Fruit fly (Drosophila melanogaster) whole organism, embryonic: Measurements from ENCODE around the gene TFAM.
A peak's percentile ranks its signal among the peaks of the same experiment; 100 is the strongest.

ENCODE experiments used
- Adf1 ChIP-seq: fragments of 200-800 bp; sonication (Bioruptor generic); IDR thresholded peaks from 2 replicates; pipeline ENCODE4 v1.3.6; 2022; ENCODE audit warnings: missing biosample characterization, missing genetic modification characterization
- CG13287 ChIP-seq: fragments of 200-800 bp; sonication (Bioruptor generic); IDR thresholded peaks from 2 replicates; pipeline ENCODE4 v1.3.6; 2022; ENCODE audit warnings: missing biosample characterization, missing genetic modification characterization; ENCODE audit not compliant: partially characterized antibody
- CG1529 ChIP-seq: fragments of 200-800 bp; sonication (Bioruptor generic); optimal IDR thresholded peaks from 3 replicates; lab custom pipeline; 2018; ENCODE audit warnings: missing biosample characterization, missing genetic modification characterization
- CG15479 ChIP-seq: fragments of 200-800 bp; sonication (Bioruptor generic); optimal IDR thresholded peaks from 3 replicates; lab custom pipeline; 2019; ENCODE audit warnings: missing biosample characterization, mild to moderate bottlenecking, missing genetic modification characterization, moderate library complexity
- CG17385 ChIP-seq: fragments of 200-800 bp; sonication (Bioruptor generic); optimal IDR thresholded peaks from 3 replicates; lab custom pipeline; 2018; ENCODE audit warnings: missing biosample characterization, mild to moderate bottlenecking, missing genetic modification characterization
- CG17568 ChIP-seq: fragments of 200-800 bp; sonication (Bioruptor generic); optimal IDR thresholded peaks from 2 replicates; lab custom pipeline; 2018; ENCODE audit warnings: missing biosample characterization, mild to moderate bottlenecking, missing genetic modification characterization, moderate library complexity
- CG17912 ChIP-seq: fragments of 200-800 bp; sonication (Bioruptor generic); optimal IDR thresholded peaks from 2 replicates; lab custom pipeline; 2018; ENCODE audit warnings: missing biosample characterization, mild to moderate bottlenecking, missing genetic modification characterization
- CG18011 ChIP-seq: fragments of 200-800 bp; sonication (Bioruptor generic); optimal IDR thresholded peaks from 2 replicates; lab custom pipeline; 2017; ENCODE audit warnings: missing biosample characterization, missing genetic modification characterization, mild to moderate bottlenecking, moderate library complexity, missing genotype
- CG18262 ChIP-seq: fragments of 200-800 bp; optimal IDR thresholded peaks from 3 replicates; lab custom pipeline; 2019; ENCODE audit warnings: missing biosample characterization, mild to moderate bottlenecking, missing genetic modification characterization, moderate library complexity
- CG2678 ChIP-seq: fragments of 200-800 bp; sonication (Bioruptor generic); optimal IDR thresholded peaks from 3 replicates; lab custom pipeline; 2019; ENCODE audit warnings: missing biosample characterization, mild to moderate bottlenecking, missing genetic modification characterization, moderate library complexity
- CG3065 ChIP-seq: fragments of 200-800 bp; sonication (Bioruptor generic); optimal IDR thresholded peaks from 2 replicates; lab custom pipeline; 2016; ENCODE audit warnings: missing biosample characterization, missing genetic modification characterization
- CG4424 ChIP-seq: fragments of 200-800 bp; sonication (Bioruptor generic); optimal IDR thresholded peaks from 3 replicates; lab custom pipeline; 2016; ENCODE audit warnings: missing biosample characterization, missing genetic modification characterization
- CG6765 ChIP-seq: fragments of 200-800 bp; sonication (Bioruptor generic); optimal IDR thresholded peaks from 3 replicates; lab custom pipeline; 2017; ENCODE audit warnings: missing biosample characterization, mild to moderate bottlenecking, missing genetic modification characterization
- CG8290 ChIP-seq, 3 experiments: fragments of 200-800 bp; sonication (Bioruptor generic); optimal IDR thresholded peaks; 2 replicates each; lab custom pipeline; 2016 to 2019; ENCODE audit warnings: missing biosample characterization in 3 of 3, missing genetic modification characterization in 3 of 3, mild to moderate bottlenecking in 2 of 3, moderate library complexity in 1 of 3
- CG9876 ChIP-seq: fragments of 200-800 bp; sonication (Bioruptor generic); optimal IDR thresholded peaks from 2 replicates; lab custom pipeline; 2016; ENCODE audit warnings: missing biosample characterization, missing genetic modification characterization
- CkIIα-i1 ChIP-seq: fragments of 200-800 bp; sonication (Bioruptor generic); IDR thresholded peaks from 2 replicates; pipeline ENCODE4 v1.3.6; 2022; ENCODE audit warnings: missing biosample characterization, missing genetic modification characterization
- D ChIP-seq, 2 experiments: fragments of 200-800 bp in 1 of 2; fragments of >200 bp in 1 of 2; sonication (Bioruptor generic) in 1 of 2; optimal IDR thresholded peaks; 2 replicates in 1 of 2; 3 replicates in 1 of 2; lab custom pipeline; 2017; ENCODE audit warnings: mild to moderate bottlenecking in 1 of 2, missing biosample characterization in 1 of 2, missing genetic modification characterization in 1 of 2, missing genetic modification reagents in 1 of 2
- Deaf1 ChIP-seq: fragments of 200-800 bp; optimal IDR thresholded peaks from 3 replicates; lab custom pipeline; 2019; ENCODE audit warnings: missing biosample characterization, mild to moderate bottlenecking, missing genetic modification characterization, moderate library complexity
- Dfd ChIP-seq, 2 experiments: fragments of >200 bp; optimal IDR thresholded peaks; 2 replicates each; lab custom pipeline; 2017; ENCODE audit warnings: missing biosample characterization in 2 of 2, missing genetic modification characterization in 2 of 2
- E2f2 ChIP-seq: fragments of 200-800 bp; sonication (Bioruptor generic); IDR thresholded peaks from 2 replicates; pipeline ENCODE4 v1.3.6; 2022; ENCODE audit warnings: missing biosample characterization, missing genetic modification characterization
- H15 ChIP-seq: fragments of 200-800 bp; sonication (Bioruptor generic); IDR thresholded peaks from 3 replicates; pipeline ENCODE4 v1.3.6; 2022; ENCODE audit warnings: missing biosample characterization, missing genetic modification characterization
- Hr51 ChIP-seq, 2 experiments: fragments of 200-800 bp; sonication (Bioruptor generic); optimal IDR thresholded peaks; 2 replicates in 1 of 2; 3 replicates in 1 of 2; lab custom pipeline; 2016 to 2018; ENCODE audit warnings: missing biosample characterization in 2 of 2, missing genetic modification characterization in 2 of 2, mild to moderate bottlenecking in 1 of 2, moderate library complexity in 1 of 2
- Mad ChIP-seq: fragments of 200-800 bp; sonication (Bioruptor generic); optimal IDR thresholded peaks from 2 replicates; lab custom pipeline; 2016; ENCODE audit warnings: missing biosample characterization, missing genetic modification characterization
- PHDP ChIP-seq: fragments of 200-800 bp; sonication (Bioruptor generic); optimal IDR thresholded peaks from 3 replicates; lab custom pipeline; 2018; ENCODE audit warnings: missing biosample characterization, mild to moderate bottlenecking, missing genetic modification characterization, moderate library complexity
- Sox102F ChIP-seq: fragments of 200-800 bp; sonication (Bioruptor generic); optimal IDR thresholded peaks from 2 replicates; lab custom pipeline; 2018; ENCODE audit warnings: missing biosample characterization, mild to moderate bottlenecking, missing genetic modification characterization, moderate library complexity
- al ChIP-seq: fragments of 200-800 bp; sonication (Bioruptor generic); IDR thresholded peaks from 2 replicates; pipeline ENCODE4 v1.3.6; 2022; ENCODE audit warnings: missing biosample characterization, missing genetic modification characterization
- ap ChIP-seq: fragments of 200-800 bp; sonication (Bioruptor generic); IDR thresholded peaks from 2 replicates; pipeline ENCODE4 v1.3.6; 2022; ENCODE audit warnings: missing biosample characterization, missing genetic modification characterization
- bowl ChIP-seq: fragments of 200-800 bp; sonication (Bioruptor generic); IDR thresholded peaks from 2 replicates; pipeline ENCODE4 v1.3.6; 2022; ENCODE audit warnings: missing biosample characterization, missing genetic modification characterization
- crp ChIP-seq, 2 experiments: fragments of 200-800 bp; sonication (Bioruptor generic); optimal IDR thresholded peaks; 2 replicates in 1 of 2; 3 replicates in 1 of 2; lab custom pipeline; 2017; ENCODE audit warnings: missing biosample characterization in 2 of 2, missing genetic modification characterization in 2 of 2, mild to moderate bottlenecking in 1 of 2, moderate library complexity in 1 of 2
- fd64A ChIP-seq: fragments of 200-800 bp; sonication (Bioruptor generic); optimal IDR thresholded peaks from 3 replicates; lab custom pipeline; 2018; ENCODE audit warnings: missing biosample characterization, mild to moderate bottlenecking, missing genetic modification characterization
- fd96Cb ChIP-seq: fragments of 200-800 bp; sonication (Bioruptor generic); optimal IDR thresholded peaks from 2 replicates; lab custom pipeline; 2018; ENCODE audit warnings: missing biosample characterization, mild to moderate bottlenecking, missing genetic modification characterization, moderate library complexity
- fu2 ChIP-seq: fragments of 200-800 bp; sonication (Bioruptor generic); optimal IDR thresholded peaks from 2 replicates; lab custom pipeline; 2016; ENCODE audit warnings: missing biosample characterization, missing genetic modification characterization
- gsb ChIP-seq: fragments of 200-800 bp; sonication (Bioruptor generic); IDR thresholded peaks from 2 replicates; pipeline ENCODE4 v1.3.6; 2022; ENCODE audit warnings: missing biosample characterization, missing genetic modification characterization
- gsb-n ChIP-seq: fragments of 200-800 bp; sonication (Bioruptor generic); optimal IDR thresholded peaks from 3 replicates; lab custom pipeline; 2018; ENCODE audit warnings: missing biosample characterization, mild to moderate bottlenecking, missing genetic modification characterization
- jigr1 ChIP-seq: fragments of 200-800 bp; sonication (Bioruptor generic); IDR thresholded peaks from 3 replicates; pipeline ENCODE4 v1.3.6; 2022; ENCODE audit warnings: missing biosample characterization, missing genetic modification characterization
- jing ChIP-seq: fragments of 200-800 bp; sonication (Bioruptor generic); optimal IDR thresholded peaks from 2 replicates; lab custom pipeline; 2018; ENCODE audit warnings: missing biosample characterization, mild to moderate bottlenecking, missing genetic modification characterization
- kay ChIP-seq: fragments of 200-800 bp; sonication (Bioruptor generic); optimal IDR thresholded peaks from 2 replicates; lab custom pipeline; 2016; ENCODE audit warnings: missing biosample characterization, missing genetic modification characterization
- knrl ChIP-seq: fragments of 200-800 bp; sonication (Bioruptor generic); IDR thresholded peaks from 3 replicates; pipeline ENCODE4 v1.3.6; 2022; ENCODE audit warnings: missing biosample characterization, missing genetic modification characterization; ENCODE audit not compliant: partially characterized antibody
- lab ChIP-seq: fragments of 200-800 bp; sonication (Bioruptor generic); optimal IDR thresholded peaks from 3 replicates; lab custom pipeline; 2017; ENCODE audit warnings: missing biosample characterization, missing genetic modification characterization, mild to moderate bottlenecking, moderate library complexity, missing genetic modification reagents
- lov ChIP-seq, 2 experiments: fragments of 200-800 bp in 1 of 2; fragments of >200 bp in 1 of 2; sonication (Bioruptor generic) in 1 of 2; IDR thresholded peaks in 1 of 2; optimal IDR thresholded peaks in 1 of 2; 2 replicates in 1 of 2; 3 replicates in 1 of 2; pipeline versions ENCODE4 v1.3.6 to Lab custom; 2017 to 2022; ENCODE audit warnings: missing biosample characterization in 1 of 2, missing genetic modification characterization in 1 of 2
- nom ChIP-seq: fragments of 200-800 bp; sonication (Bioruptor generic); optimal IDR thresholded peaks from 2 replicates; lab custom pipeline; 2017; ENCODE audit warnings: missing biosample characterization, missing genetic modification characterization, mild to moderate bottlenecking, moderate library complexity, missing genetic modification reagents
- ranshi ChIP-seq: fragments of 200-800 bp; sonication (Bioruptor generic); IDR thresholded peaks from 2 replicates; pipeline ENCODE4 v1.3.6; 2022; ENCODE audit warnings: missing biosample characterization, missing genetic modification characterization
- sens ChIP-seq: fragments of 200-800 bp; sonication (Bioruptor generic); peaks from one replicate; lab custom pipeline; 2016; ENCODE audit warnings: missing biosample characterization, missing genetic modification characterization
- slbo ChIP-seq: fragments of 200-800 bp; sonication (Bioruptor generic); IDR thresholded peaks from 2 replicates; pipeline ENCODE4 v1.3.6; 2022; ENCODE audit warnings: missing biosample characterization, missing genetic modification characterization
- slp2 ChIP-seq: fragments of 200-800 bp; sonication (Bioruptor generic); optimal IDR thresholded peaks from 2 replicates; lab custom pipeline; 2016; ENCODE audit warnings: missing biosample characterization, missing genetic modification characterization
- sqz ChIP-seq: fragments of 200-800 bp; sonication (Bioruptor generic); optimal IDR thresholded peaks from 3 replicates; lab custom pipeline; 2018; ENCODE audit warnings: missing biosample characterization, mild to moderate bottlenecking, missing genetic modification characterization
- sr ChIP-seq: fragments of 200-800 bp; sonication (Bioruptor generic); IDR thresholded peaks from 3 replicates; pipeline ENCODE4 v1.3.6; 2022; ENCODE audit warnings: missing biosample characterization, missing genetic modification characterization
- tx ChIP-seq: fragments of 200-800 bp; sonication (Bioruptor generic); optimal IDR thresholded peaks from 2 replicates; lab custom pipeline; 2016; ENCODE audit warnings: missing biosample characterization, missing genetic modification characterization
- wdn ChIP-seq: fragments of 200-800 bp; sonication (Bioruptor generic); IDR thresholded peaks from 2 replicates; pipeline ENCODE4 v1.3.6; 2022; ENCODE audit warnings: missing biosample characterization, missing genetic modification characterization
- zfh2 ChIP-seq: fragments of 200-800 bp; sonication (Bioruptor generic); optimal IDR thresholded peaks from 2 replicates; lab custom pipeline; 2016; ENCODE audit warnings: missing biosample characterization, missing genetic modification characterization

The TFAM gene

DNA sequence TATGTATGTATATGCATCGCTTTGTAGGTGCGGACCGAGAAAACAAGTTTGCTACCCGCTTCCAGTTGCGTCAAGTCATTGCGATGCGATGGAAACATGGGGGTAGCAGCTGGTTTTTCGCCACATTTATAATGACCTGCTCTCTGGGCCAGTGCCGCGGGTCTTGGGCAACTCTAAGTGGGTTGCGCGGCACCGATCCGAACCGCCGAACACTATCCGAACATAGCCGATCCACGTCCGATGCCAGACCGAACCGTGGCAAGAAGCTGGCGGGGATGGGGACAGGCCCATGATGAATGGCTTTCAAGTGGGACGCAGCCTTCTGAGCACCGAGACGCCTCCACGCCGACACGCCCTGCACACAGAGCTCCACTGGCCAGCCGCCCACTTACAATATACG lies 27.3 kb upstream of the TFAM start (continued):
- TF ChIP-seq Sox102F (no peak), gsb (GFP tag; lab: Robert Waterston, UW) (0 out of 2 replicates have a peak, but pooled peaks have one; percentile 15), slp2 (GFP tag; lab: Kevin White, UChicago) (no peak), CG9876 (GFP tag; lab: Kevin White, UChicago) (no peak), lov (optimal IDR thresholded peaks at IDR 0.05; lab: Kevin White, UChicago) (no peak), lov (GFP tag; IDR thresholded peaks at IDR 0.05; lab: Robert Waterston, UW) (0 out of 3 replicates have a peak, but pooled peaks have one; percentile 32), CG15479 (GFP tag; lab: Kevin White, UChicago) (no peak), fd96Cb (tag; lab: Kevin White, UChicago) (no peak), sr (peak; percentile 98), E2f2 (GFP tag; lab: Robert Waterston, UW) (no peak), jigr1 (GFP tag; lab: Robert Waterston, UW) (no peak), Hr51 (GFP tag; optimal IDR thresholded peaks at IDR 0.05; lab: Kevin White, UChicago) (no peak), Adf1 (no peak), slbo (GFP tag; lab: Robert Waterston, UW) (0 out of 2 replicates have a peak, but pooled peaks have one; percentile 15), gsb-n (tag; lab: Kevin White, UChicago) (no peak), CG17385 (GFP tag; lab: Kevin White, UChicago) (no peak), kay (no peak), crp (GFP tag; optimal IDR thresholded peaks at IDR 0.05; lab: Kevin White, UChicago) (no peak), H15 (GFP tag; lab: Robert Waterston, UW) (no peak), CG8290 (GFP tag; optimal IDR thresholded peaks at IDR 0.05; lab: Kevin White, UChicago) (no peak), CG8290 (tag; optimal IDR thresholded peaks at IDR 0.05; lab: Kevin White, UChicago) (peak in 1 of 2 experiments; percentile 46), lab (GFP tag; lab: Kevin White, UChicago) (peak; percentile 25), wdn (GFP tag; lab: Robert Waterston, UW) (no peak), CG17568 (GFP tag; lab: Kevin White, UChicago) (no peak), CG4424 (GFP tag; lab: Kevin White, UChicago) (no peak), PHDP (no peak), CG18011 (GFP tag; lab: Kevin White, UChicago) (no peak), al (GFP tag; lab: Robert Waterston, UW) (no peak), nom (GFP tag; lab: Kevin White, UChicago) (peak; percentile 47), sens (GFP tag; lab: Kevin White, UChicago) (no peak), Deaf1 (tag; lab: Kevin White, UChicago) (peak; percentile 96), jing (GFP tag; lab: Kevin White, UChicago) (no peak), CG18262 (tag; lab: Kevin White, UChicago) (no peak), zfh2 (no peak), CG13287 (GFP tag; lab: Robert Waterston, UW) (no peak; the same call in 1 of the 2 replicates), fu2 (GFP tag; lab: Kevin White, UChicago) (no peak), CkIIα-i1 (no peak), CG2678 (no peak), tx (GFP tag; lab: Kevin White, UChicago) (no peak), knrl (GFP tag; lab: Robert Waterston, UW) (no peak), Dfd (GFP tag; optimal IDR thresholded peaks at IDR 0.05; lab: Kevin White, UChicago) (no peak), Mad (GFP tag; lab: Kevin White, UChicago) (no peak), fd64A (no peak), sqz (GFP tag; lab: Kevin White, UChicago) (no peak), ranshi (no peak), CG3065 (no peak), CG1529 (GFP tag; lab: Kevin White, UChicago) (no peak), D (optimal IDR thresholded peaks at IDR 0.05; lab: Kevin White, UChicago) (no peak), D (GFP tag; optimal IDR thresholded peaks at IDR 0.05; lab: Kevin White, UChicago) (no peak), CG6765 (GFP tag; lab: Kevin White, UChicago) (no peak), CG17912 (no peak), ap (no peak), bowl (GFP tag; lab: Robert Waterston, UW) (no peak)
